Worm (Caenorhabditis elegans) whole organism, L1 larva: ENCODE results near the gene F02C12.3.

Experiments
- C16A3.4 ChIP-seq: fragments of 150-350 bp; optimal IDR thresholded peaks from 2 replicates; lab custom pipeline; 2014; ENCODE audit warnings: missing biosample characterization, missing genetic modification characterization
- C34B4.2 ChIP-seq: sonication (generic microtip); optimal IDR thresholded peaks from 2 replicates; lab custom pipeline; 2017; ENCODE audit warnings: mild to moderate bottlenecking, missing genetic modification characterization, missing compliant biosample characterization
- aly-2 ChIP-seq: fragments of 150-350 bp; optimal IDR thresholded peaks from 2 replicates; lab custom pipeline; 2014; ENCODE audit warnings: missing biosample characterization, missing genetic modification characterization
- blmp-1 ChIP-seq: fragments of 150-350 bp; optimal IDR thresholded peaks from 2 replicates; lab custom pipeline; 2014; ENCODE audit warnings: missing biosample characterization, missing genetic modification characterization
- ceh-63 ChIP-seq: fragments of 200-800 bp; sonication (Bioruptor generic); optimal IDR thresholded peaks from 2 replicates; lab custom pipeline; 2018; ENCODE audit warnings: mild to moderate bottlenecking, missing genetic modification characterization, missing compliant biosample characterization
- ceh-82 ChIP-seq, 3 experiments: fragments of 150-350 bp in 1 of 3; sonication (generic microtip) in 2 of 3; optimal IDR thresholded peaks; 2 replicates each; lab custom pipeline; 2014 to 2017; ENCODE audit warnings: missing biosample characterization in 3 of 3, missing genetic modification characterization in 3 of 3
- ceh-88 ChIP-seq: fragments of 200-800 bp; sonication (Bioruptor generic); IDR thresholded peaks from 2 replicates; pipeline ENCODE4 v1.3.6; 2022; ENCODE audit warnings: missing genetic modification characterization, missing compliant biosample characterization
- ceh-90 ChIP-seq: sonication (generic microtip); optimal IDR thresholded peaks from 2 replicates; lab custom pipeline; 2016; ENCODE audit warnings: missing genetic modification characterization, missing compliant biosample characterization
- ces-1 ChIP-seq: fragments of 150-350 bp; optimal IDR thresholded peaks from 2 replicates; lab custom pipeline; 2014; ENCODE audit warnings: missing biosample characterization, missing genetic modification reagents, missing genetic modification characterization
- efl-1 ChIP-seq, 4 experiments: fragments of 150-350 bp; optimal IDR thresholded peaks in 3 of 4; peaks in 1 of 4; 1 replicate in 1 of 4; 2 replicates in 3 of 4; lab custom pipeline; 2014; ENCODE audit warnings: missing biosample characterization in 2 of 4, missing genetic modification characterization in 2 of 4, missing genetic modification reagents in 2 of 4
- egl-27 ChIP-seq, 2 experiments: fragments of 150-350 bp in 1 of 2; sonication (generic microtip); optimal IDR thresholded peaks; 3 replicates each; lab custom pipeline; 2017 to 2018; ENCODE audit warnings: missing biosample characterization in 2 of 2, missing genetic modification characterization in 2 of 2, missing genetic modification reagents in 2 of 2
- elt-2 ChIP-seq: sonication (generic microtip); optimal IDR thresholded peaks from 2 replicates; lab custom pipeline; 2016; ENCODE audit warnings: missing genetic modification characterization, mild to moderate bottlenecking, inconsistent platforms, missing compliant biosample characterization, missing genetic modification reagents
- elt-3 ChIP-seq, 6 experiments: fragments of 150-350 bp in 1 of 6; sonication (generic microtip); optimal IDR thresholded peaks; 2 replicates each; lab custom pipeline; 2017 to 2018; ENCODE audit warnings: missing biosample characterization in 6 of 6, missing genetic modification characterization in 6 of 6, inconsistent platforms in 1 of 6
- fkh-4 ChIP-seq: sonication (generic microtip); optimal IDR thresholded peaks from 2 replicates; lab custom pipeline; 2016; ENCODE audit warnings: missing compliant biosample characterization, missing genetic modification characterization, borderline replicate concordance
- grh-1 ChIP-seq: fragments of 200-800 bp; sonication (Bioruptor generic); IDR thresholded peaks from 2 replicates; pipeline ENCODE4 v1.3.6; 2022; ENCODE audit warnings: missing genetic modification reagents, missing genetic modification characterization, missing compliant biosample characterization
- hpl-2 ChIP-seq: fragments of 150-350 bp; optimal IDR thresholded peaks from 2 replicates; lab custom pipeline; 2014; ENCODE audit warnings: missing biosample characterization, missing genetic modification reagents, missing genetic modification characterization
- irx-1 ChIP-seq: sonication (generic microtip); optimal IDR thresholded peaks from 2 replicates; lab custom pipeline; 2016; ENCODE audit warnings: missing genetic modification characterization, missing compliant biosample characterization
- jun-1 ChIP-seq: fragments of 150-350 bp; optimal IDR thresholded peaks from 2 replicates; lab custom pipeline; 2014; ENCODE audit warnings: missing biosample characterization, missing genetic modification reagents, missing genetic modification characterization
- lin-13 ChIP-seq: fragments of 150-350 bp; optimal IDR thresholded peaks from 2 replicates; lab custom pipeline; 2014; ENCODE audit warnings: missing biosample characterization, missing genetic modification reagents, missing genetic modification characterization
- lin-14 ChIP-seq: fragments of 200-800 bp; sonication (Bioruptor generic); optimal IDR thresholded peaks from 2 replicates; lab custom pipeline; 2018; ENCODE audit warnings: mild to moderate bottlenecking, missing genetic modification characterization, moderate library complexity, missing compliant biosample characterization
- lin-35 ChIP-seq, 2 experiments: fragments of 150-350 bp; optimal IDR thresholded peaks; 2 replicates each; lab custom pipeline; 2014; ENCODE audit warnings: missing biosample characterization in 2 of 2, missing genetic modification characterization in 2 of 2, missing genetic modification reagents in 2 of 2
- lin-39 ChIP-seq: fragments of 150-350 bp; optimal IDR thresholded peaks from 2 replicates; lab custom pipeline; 2014; ENCODE audit warnings: missing biosample characterization, missing genetic modification reagents, missing genetic modification characterization
- lsy-2 ChIP-seq, 2 experiments: fragments of 150-350 bp; optimal IDR thresholded peaks; 2 replicates each; lab custom pipeline; 2014; ENCODE audit warnings: missing biosample characterization in 2 of 2, missing genetic modification characterization in 2 of 2
- mab-9 ChIP-seq: fragments of 200-800 bp; sonication (Bioruptor generic); IDR thresholded peaks from 2 replicates; pipeline ENCODE4 v1.3.6; 2022; ENCODE audit warnings: missing genetic modification reagents, missing genetic modification characterization, missing compliant biosample characterization
- mdl-1 ChIP-seq, 2 experiments: fragments of 150-350 bp; optimal IDR thresholded peaks; 2 replicates each; lab custom pipeline; 2014 to 2017; ENCODE audit warnings: missing biosample characterization in 2 of 2, missing genetic modification characterization in 2 of 2, inconsistent platforms in 1 of 2
- mef-2 ChIP-seq: fragments of 150-350 bp; optimal IDR thresholded peaks from 2 replicates; lab custom pipeline; 2014; ENCODE audit warnings: missing biosample characterization, missing genetic modification characterization
- mep-1 ChIP-seq: fragments of 150-350 bp; optimal IDR thresholded peaks from 2 replicates; lab custom pipeline; 2014; ENCODE audit warnings: missing biosample characterization, missing genetic modification characterization
- nhr-11 ChIP-seq: fragments of 150-350 bp; optimal IDR thresholded peaks from 2 replicates; lab custom pipeline; 2014; ENCODE audit warnings: missing biosample characterization, missing genetic modification characterization
- nhr-19 ChIP-seq: fragments of 200-800 bp; sonication (Bioruptor generic); conservative IDR thresholded peaks from 2 replicates; pipeline ENCODE4 v1.3.6; 2022; ENCODE audit warnings: missing genetic modification characterization, missing compliant biosample characterization
- nhr-20 ChIP-seq: sonication (generic microtip); optimal IDR thresholded peaks from 2 replicates; lab custom pipeline; 2016; ENCODE audit warnings: mild to moderate bottlenecking, missing genetic modification characterization, missing compliant biosample characterization
- nhr-237 ChIP-seq: fragments of 150-350 bp; optimal IDR thresholded peaks from 2 replicates; lab custom pipeline; 2014; ENCODE audit warnings: missing biosample characterization, missing genetic modification characterization
- nhr-47 ChIP-seq: sonication (generic microtip); optimal IDR thresholded peaks from 2 replicates; lab custom pipeline; 2016; ENCODE audit warnings: mild to moderate bottlenecking, missing genetic modification characterization, moderate library complexity, missing compliant biosample characterization
- nhr-71 ChIP-seq: sonication (generic microtip); optimal IDR thresholded peaks from 2 replicates; lab custom pipeline; 2016; ENCODE audit warnings: mild to moderate bottlenecking, missing genetic modification characterization, moderate library complexity, missing compliant biosample characterization
- nhr-77 ChIP-seq: fragments of 150-350 bp; optimal IDR thresholded peaks from 2 replicates; lab custom pipeline; 2014; ENCODE audit warnings: missing biosample characterization, missing genetic modification characterization
- nhr-84 ChIP-seq: sonication (generic microtip); optimal IDR thresholded peaks from 2 replicates; lab custom pipeline; 2017; ENCODE audit warnings: missing biosample characterization, missing genetic modification characterization
- nhr-85 ChIP-seq: sonication (generic microtip); peaks from one replicate; lab custom pipeline; 2016; ENCODE audit warnings: missing genetic modification characterization, inconsistent platforms, missing compliant biosample characterization
- nhr-90 ChIP-seq: sonication (generic microtip); optimal IDR thresholded peaks from 2 replicates; lab custom pipeline; 2016; ENCODE audit warnings: mild to moderate bottlenecking, missing genetic modification characterization, missing compliant biosample characterization; ENCODE audit not compliant: poor library complexity
- pag-3 ChIP-seq: sonication (generic microtip); optimal IDR thresholded peaks from 2 replicates; lab custom pipeline; 2017; ENCODE audit warnings: missing genetic modification characterization, mild to moderate bottlenecking, missing compliant biosample characterization, antibody characterized with exemption, borderline replicate concordance; ENCODE audit not compliant: insufficient read depth
- rnt-1 ChIP-seq: sonication (generic microtip); optimal IDR thresholded peaks from 2 replicates; lab custom pipeline; 2016; ENCODE audit warnings: mild to moderate bottlenecking, missing genetic modification characterization, moderate library complexity, missing compliant biosample characterization
- skn-1 ChIP-seq: fragments of 150-350 bp; optimal IDR thresholded peaks from 2 replicates; lab custom pipeline; 2014; ENCODE audit warnings: missing biosample characterization, missing genetic modification characterization
- snu-23 ChIP-seq: sonication (generic microtip); optimal IDR thresholded peaks from 2 replicates; lab custom pipeline; 2016; ENCODE audit warnings: missing genetic modification characterization, missing compliant biosample characterization
- sox-4 ChIP-seq: sonication (generic microtip); optimal IDR thresholded peaks from 2 replicates; lab custom pipeline; 2016; ENCODE audit warnings: missing genetic modification characterization, missing compliant biosample characterization
- swsn-7 ChIP-seq: sonication (generic microtip); optimal IDR thresholded peaks from 2 replicates; lab custom pipeline; 2016; ENCODE audit warnings: missing genetic modification characterization, missing compliant biosample characterization
- tbx-2 ChIP-seq: sonication (generic microtip); optimal IDR thresholded peaks from 2 replicates; lab custom pipeline; 2016; ENCODE audit warnings: missing genetic modification characterization, missing compliant biosample characterization
- unc-130 ChIP-seq: fragments of 150-350 bp; optimal IDR thresholded peaks from 2 replicates; lab custom pipeline; 2017; ENCODE audit warnings: missing biosample characterization, missing genetic modification characterization, inconsistent platforms
- unc-98 ChIP-seq: fragments of 200-800 bp; sonication (Bioruptor generic); IDR thresholded peaks from 2 replicates; pipeline ENCODE4 v1.3.6; 2022; ENCODE audit warnings: missing genetic modification characterization, missing compliant biosample characterization
- xbp-1 ChIP-seq: sonication (generic microtip); optimal IDR thresholded peaks from 2 replicates; lab custom pipeline; 2016; ENCODE audit warnings: missing genetic modification characterization, missing compliant biosample characterization
- zip-4 ChIP-seq: fragments of 200-800 bp; sonication (Bioruptor generic); optimal IDR thresholded peaks from 2 replicates; lab custom pipeline; 2018; ENCODE audit warnings: mild to moderate bottlenecking, missing genetic modification characterization, moderate library complexity, missing compliant biosample characterization
- ztf-11 ChIP-seq, 2 experiments: sonication (generic microtip); optimal IDR thresholded peaks; 2 replicates each; lab custom pipeline; 2016 to 2017; ENCODE audit warnings: missing genetic modification characterization in 2 of 2, missing biosample characterization in 1 of 2, missing compliant biosample characterization in 1 of 2

Gene F02C12.3

DNA sequence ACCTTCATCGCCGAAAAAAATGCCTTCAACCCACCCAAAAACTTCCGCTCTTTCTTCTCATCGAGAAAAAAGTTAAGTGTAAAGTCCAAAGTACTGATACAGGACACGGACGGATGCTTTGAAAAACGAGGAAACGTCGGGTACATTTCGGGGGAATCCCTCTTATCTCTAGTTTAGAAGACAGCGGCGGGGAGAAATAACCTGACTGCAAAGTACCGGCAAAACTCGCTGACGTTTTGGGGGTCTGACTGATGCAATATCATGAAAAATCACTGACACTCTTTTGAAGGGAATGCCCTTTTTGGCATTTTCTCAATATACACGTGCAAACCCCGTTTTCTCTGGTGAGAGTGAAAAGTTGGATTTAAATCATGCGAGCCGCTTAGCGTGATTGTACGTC lies 40.3 kb upstream of the F02C12.3 start:
- TF ChIP-seq egl-27 (tag; optimal IDR thresholded peaks at IDR 0.05; lab: Kevin White, UChicago) (peak; percentile 47 to 68), nhr-90 (peak; percentile 75), lin-39 (tag; lab: Kevin White, UChicago) (peak; percentile 58), unc-130 (tag; lab: Kevin White, UChicago) (no peak), nhr-20 (tag; lab: Kevin White, UChicago) (peak; percentile 95), nhr-47 (tag; lab: Kevin White, UChicago) (peak; percentile 61), hpl-2 (GFP tag; lab: Kevin White, UChicago) (no peak), ceh-90 (tag; lab: Kevin White, UChicago) (no peak), lin-14 (GFP tag; lab: Kevin White, UChicago) (peak; percentile 94), mdl-1 (tag; optimal IDR thresholded peaks at IDR 0.05; lab: Kevin White, UChicago) (peak in 1 of 2 experiments; percentile 80), nhr-84 (tag; lab: Kevin White, UChicago) (no peak), elt-2 (tag; lab: Kevin White, UChicago) (peak; percentile 77), fkh-4 (tag; lab: Kevin White, UChicago) (no peak), pag-3 (tag; lab: Kevin White, UChicago) (peak; percentile 39), nhr-71 (tag; lab: Kevin White, UChicago) (peak; percentile 93), nhr-19 (GFP tag; lab: Robert Waterston, UW) (peak; percentile 91), ceh-88 (GFP tag; lab: Robert Waterston, UW) (no peak), swsn-7 (tag; lab: Kevin White, UChicago) (peak; percentile 18), lsy-2 (tag; optimal IDR thresholded peaks at IDR 0.05; lab: Kevin White, UChicago) (peak; percentile 18 to 50), xbp-1 (tag; lab: Kevin White, UChicago) (peak; percentile 4), zip-4 (no peak), ceh-82 (tag; optimal IDR thresholded peaks at IDR 0.05; lab: Kevin White, UChicago) (peak in 1 of 3 experiments; percentile 4), ceh-63 (GFP tag; lab: Kevin White, UChicago) (no peak), aly-2 (tag; lab: Kevin White, UChicago) (no peak), lin-35 (GFP tag; optimal IDR thresholded peaks at IDR 0.05; lab: Kevin White, UChicago) (peak in 1 of 2 experiments; percentile 79), blmp-1 (peak; percentile 92), ces-1 (GFP tag; lab: Kevin White, UChicago) (no peak), mab-9 (GFP tag; lab: Robert Waterston, UW) (no peak), skn-1 (tag; lab: Kevin White, UChicago) (peak; percentile 23), nhr-11 (tag; lab: Kevin White, UChicago) (peak; percentile 20), lin-13 (GFP tag; lab: Kevin White, UChicago) (peak; percentile 38), nhr-77 (tag; lab: Kevin White, UChicago) (peak; percentile 38), unc-98 (no peak), mef-2 (peak; percentile 45), C16A3.4 (tag; lab: Kevin White, UChicago) (peak; percentile 23), nhr-237 (tag; lab: Kevin White, UChicago) (no peak), C34B4.2 (tag; lab: Kevin White, UChicago) (no peak), jun-1 (tag; lab: Kevin White, UChicago) (peak; percentile 72), tbx-2 (tag; lab: Kevin White, UChicago) (peak; percentile 88), sox-4 (tag; lab: Kevin White, UChicago) (peak; percentile 7), grh-1 (GFP tag; lab: Robert Waterston, UW) (peak; percentile 71), snu-23 (GFP tag; lab: Kevin White, UChicago) (peak; percentile 80), irx-1 (tag; lab: Kevin White, UChicago) (peak; percentile 10), nhr-85 (tag; lab: Kevin White, UChicago) (peak; percentile 99), efl-1 (optimal IDR thresholded peaks at IDR 0.05; lab: Kevin White, UChicago) (peak in 1 of 2 experiments; percentile 10), efl-1 (GFP tag; optimal IDR thresholded peaks at IDR 0.05 in 1 of 2; lab: Kevin White, UChicago) (no peak), mep-1 (tag; lab: Kevin White, UChicago) (peak; percentile 62), elt-3 (tag; optimal IDR thresholded peaks at IDR 0.05; lab: Kevin White, UChicago) (peak in 4 of 6 experiments; percentile 2 to 91 (median 64)), ztf-11 (tag; optimal IDR thresholded peaks at IDR 0.05; lab: Kevin White, UChicago) (no peak), rnt-1 (tag; lab: Kevin White, UChicago) (peak; percentile 69)
